Fruit fly (Drosophila melanogaster) whole organism, pupa: ENCODE measurements around the gene CG10077.

Experiments used
- CG8301 ChIP-seq: fragments of 200-800 bp; sonication (Bioruptor generic); optimal IDR thresholded peaks from 2 replicates; lab custom pipeline; 2018; ENCODE audit warnings: missing biosample characterization, mild to moderate bottlenecking, missing genetic modification characterization
- EcR ChIP-seq: fragments of 200-800 bp; sonication (Bioruptor generic); optimal IDR thresholded peaks from 3 replicates; lab custom pipeline; 2019; ENCODE audit warnings: missing biosample characterization, missing genetic modification characterization, mild to moderate bottlenecking, moderate library complexity, missing genetic modification reagents

dm6 chr3L:6981109-6981741 lies 25.5 kb upstream of the CG10077 start:
- TF ChIP-seq CG8301 (tag; lab: Kevin White, UChicago) (no peak), EcR (GFP tag; lab: Kevin White, UChicago) (no peak)
